Fruit fly (Drosophila melanogaster) whole organism, pupa: Measurements from ENCODE around the gene eIF5B.

ENCODE experiments used
- CG10348 ChIP-seq: fragments of 200-800 bp; sonication (Bioruptor generic); IDR thresholded peaks from 2 replicates; pipeline ENCODE4 v1.3.6; 2022; ENCODE audit warnings: missing biosample characterization, missing genetic modification characterization
- CG12605 ChIP-seq: fragments of 200-800 bp; sonication (Bioruptor generic); IDR thresholded peaks from 2 replicates; pipeline ENCODE4 v1.3.6; 2022; ENCODE audit warnings: missing biosample characterization, missing genetic modification characterization
- CG13204 ChIP-seq: fragments of 200-800 bp; sonication (Bioruptor generic); optimal IDR thresholded peaks from 2 replicates; lab custom pipeline; 2018; ENCODE audit warnings: missing biosample characterization, mild to moderate bottlenecking, missing genetic modification characterization, moderate library complexity
- CG14655 ChIP-seq: fragments of 200-800 bp; sonication (Bioruptor generic); optimal IDR thresholded peaks from 3 replicates; lab custom pipeline; 2017; ENCODE audit warnings: mild to moderate bottlenecking, missing biosample characterization, missing genetic modification reagents, missing genetic modification characterization
- CG15710 ChIP-seq: fragments of 200-800 bp; sonication (Bioruptor generic); optimal IDR thresholded peaks from 2 replicates; lab custom pipeline; 2018; ENCODE audit warnings: missing biosample characterization, mild to moderate bottlenecking, missing genetic modification characterization, moderate library complexity
- CG17806 ChIP-seq: fragments of 200-800 bp; sonication (Bioruptor generic); optimal IDR thresholded peaks from 2 replicates; lab custom pipeline; 2018; ENCODE audit warnings: missing biosample characterization, mild to moderate bottlenecking, missing genetic modification characterization, moderate library complexity
- CG32121 ChIP-seq: fragments of 200-800 bp; sonication (Bioruptor generic); IDR thresholded peaks from 2 replicates; pipeline ENCODE4 v1.3.6; 2022; ENCODE audit warnings: missing biosample characterization, missing genetic modification characterization
- CG34367 ChIP-seq: fragments of 200-800 bp; sonication (Bioruptor generic); optimal IDR thresholded peaks from 2 replicates; lab custom pipeline; 2018; ENCODE audit warnings: missing biosample characterization, mild to moderate bottlenecking, missing genetic modification characterization
- CG4496 ChIP-seq: fragments of 200-800 bp; sonication (Bioruptor generic); IDR thresholded peaks from 3 replicates; pipeline ENCODE4 v1.3.6; 2022; ENCODE audit warnings: missing biosample characterization, missing genetic modification characterization
- CG8159 ChIP-seq: fragments of 200-800 bp; sonication (Bioruptor generic); optimal IDR thresholded peaks from 3 replicates; lab custom pipeline; 2018; ENCODE audit warnings: missing biosample characterization, mild to moderate bottlenecking, missing genetic modification characterization, moderate library complexity
- CG8301 ChIP-seq: fragments of 200-800 bp; sonication (Bioruptor generic); optimal IDR thresholded peaks from 2 replicates; lab custom pipeline; 2018; ENCODE audit warnings: missing biosample characterization, mild to moderate bottlenecking, missing genetic modification characterization
- CG9948 ChIP-seq: fragments of 200-800 bp; sonication (Bioruptor generic); optimal IDR thresholded peaks from 2 replicates; lab custom pipeline; 2018; ENCODE audit warnings: missing biosample characterization, mild to moderate bottlenecking, missing genetic modification characterization, moderate library complexity
- D1 ChIP-seq: fragments of 200-800 bp; sonication (Bioruptor generic); optimal IDR thresholded peaks from 2 replicates; lab custom pipeline; 2018; ENCODE audit warnings: missing biosample characterization, mild to moderate bottlenecking, missing genetic modification characterization, moderate library complexity
- EcR ChIP-seq: fragments of 200-800 bp; sonication (Bioruptor generic); optimal IDR thresholded peaks from 3 replicates; lab custom pipeline; 2019; ENCODE audit warnings: missing biosample characterization, missing genetic modification characterization, mild to moderate bottlenecking, moderate library complexity, missing genetic modification reagents
- Ets98B ChIP-seq: fragments of 200-800 bp; sonication (Bioruptor generic); IDR thresholded peaks from 2 replicates; pipeline ENCODE4 v1.3.6; 2022; ENCODE audit warnings: missing biosample characterization, missing genetic modification characterization
- Pif1A ChIP-seq: fragments of 200-800 bp; sonication (Bioruptor generic); optimal IDR thresholded peaks from 3 replicates; lab custom pipeline; 2016; ENCODE audit warnings: missing biosample characterization, missing genetic modification characterization
- Pif1B ChIP-seq: fragments of 200-800 bp; sonication (Bioruptor generic); optimal IDR thresholded peaks from 3 replicates; lab custom pipeline; 2016; ENCODE audit warnings: missing biosample characterization, missing genetic modification characterization
- Snoo ChIP-seq: fragments of 200-800 bp; sonication (Bioruptor generic); optimal IDR thresholded peaks from 3 replicates; lab custom pipeline; 2017; ENCODE audit warnings: missing biosample characterization, mild to moderate bottlenecking, missing genetic modification characterization, inconsistent platforms
- fd96Ca ChIP-seq: fragments of 200-800 bp; sonication (Bioruptor generic); IDR thresholded peaks from 3 replicates; pipeline ENCODE4 v1.3.6; 2022; ENCODE audit warnings: missing biosample characterization, missing genetic modification characterization
- gl ChIP-seq: fragments of 200-800 bp; sonication (Bioruptor generic); optimal IDR thresholded peaks from 2 replicates; lab custom pipeline; 2018; ENCODE audit warnings: missing biosample characterization, mild to moderate bottlenecking, missing genetic modification characterization
- rn ChIP-seq: fragments of 200-800 bp; sonication (Bioruptor generic); IDR thresholded peaks from 2 replicates; pipeline ENCODE4 v1.3.6; 2022; ENCODE audit warnings: missing biosample characterization, missing genetic modification characterization

Gene eIF5B

dm6 chr3L:3460402-3461027 lies at the start of gene eIF5B:
TSS of gene eIF5B (minus strand) at chr3L:3460977.
- peak; percentile 80 for TF ChIP-seq Snoo (tag; lab: Kevin White, UChicago)
- TF ChIP-seq CG4496 (GFP tag; lab: Robert Waterston, UW), result peak; percentile 91
- peak; percentile 81 for TF ChIP-seq CG15710 (tag; lab: Kevin White, UChicago)
- TF ChIP-seq gl, result peak; percentile 15
- peak; percentile 75 for TF ChIP-seq EcR (GFP tag; lab: Kevin White, UChicago)
- TF ChIP-seq fd96Ca (GFP tag; lab: Robert Waterston, UW), result peak; percentile 88
- TF ChIP-seq Ets98B (GFP tag; lab: Robert Waterston, UW), result peak; percentile 83
- peak; percentile 81 for TF ChIP-seq CG32121
- no peak for TF ChIP-seq Pif1A (GFP tag; lab: Kevin White, UChicago)
- TF ChIP-seq rn (GFP tag; lab: Robert Waterston, UW), result peak; percentile 70
- TF ChIP-seq CG12605, result peak; percentile 61
- peak; percentile 65 for TF ChIP-seq CG8301 (tag; lab: Kevin White, UChicago)
- TF ChIP-seq CG8159 (tag; lab: Kevin White, UChicago), result peak; percentile 69
- no peak for TF ChIP-seq CG13204 (GFP tag; lab: Kevin White, UChicago)
- peak; percentile 56 for TF ChIP-seq CG17806 (tag; lab: Kevin White, UChicago)
- TF ChIP-seq CG9948 (tag; lab: Kevin White, UChicago), result peak; percentile 67
- TF ChIP-seq CG14655 (GFP tag; lab: Kevin White, UChicago), result peak; percentile 73
- peak; percentile 87 for TF ChIP-seq Pif1B (GFP tag; lab: Kevin White, UChicago)
- TF ChIP-seq D1 (tag; lab: Kevin White, UChicago), result no peak
- TF ChIP-seq CG34367 (tag; lab: Kevin White, UChicago), result peak; percentile 76
- 0 out of 2 replicates have a peak, but pooled peaks have one; percentile 15 for TF ChIP-seq CG10348 (GFP tag; lab: Robert Waterston, UW)

dm6 chr3L:3503248-3503647 lies 42.5 kb upstream of the eIF5B start:
- TF ChIP-seq D1 (tag; lab: Kevin White, UChicago), result no peak
- TF ChIP-seq CG9948 (tag; lab: Kevin White, UChicago), result no peak
- no peak for TF ChIP-seq CG12605
- peak; percentile 25 for TF ChIP-seq CG14655 (GFP tag; lab: Kevin White, UChicago)
- TF ChIP-seq CG13204 (GFP tag; lab: Kevin White, UChicago), result no peak
- no peak for TF ChIP-seq CG10348 (GFP tag; lab: Robert Waterston, UW)

dm6 chr3L:3496593-3496992 lies 35.8 kb upstream of the eIF5B start:
- TF ChIP-seq Pif1A (GFP tag; lab: Kevin White, UChicago) (no peak), Ets98B (GFP tag; lab: Robert Waterston, UW) (no peak), CG34367 (tag; lab: Kevin White, UChicago) (no peak), CG17806 (tag; lab: Kevin White, UChicago) (no peak), CG4496 (GFP tag; lab: Robert Waterston, UW) (0 out of 3 replicates have a peak, but pooled peaks have one; percentile 25), CG14655 (GFP tag; lab: Kevin White, UChicago) (peak; percentile 35), CG15710 (tag; lab: Kevin White, UChicago) (peak; percentile 21), EcR (GFP tag; lab: Kevin White, UChicago) (no peak), CG8159 (tag; lab: Kevin White, UChicago) (peak; percentile 8), fd96Ca (GFP tag; lab: Robert Waterston, UW) (no peak), CG8301 (tag; lab: Kevin White, UChicago) (peak; percentile 5), CG12605 (no peak), rn (GFP tag; lab: Robert Waterston, UW) (no peak), gl (no peak), D1 (tag; lab: Kevin White, UChicago) (no peak), Snoo (tag; lab: Kevin White, UChicago) (no peak), CG10348 (GFP tag; lab: Robert Waterston, UW) (no peak), CG13204 (GFP tag; lab: Kevin White, UChicago) (no peak), CG9948 (tag; lab: Kevin White, UChicago) (no peak), CG32121 (no peak), Pif1B (GFP tag; lab: Kevin White, UChicago) (no peak)

- TF ChIP-seq CG12605 (no peak), CG13204 (GFP tag; lab: Kevin White, UChicago) (no peak), Pif1A (GFP tag; lab: Kevin White, UChicago) (no peak), Snoo (tag; lab: Kevin White, UChicago) (no peak), CG10348 (GFP tag; lab: Robert Waterston, UW) (no peak), CG34367 (tag; lab: Kevin White, UChicago) (no peak), CG15710 (tag; lab: Kevin White, UChicago) (no peak), CG17806 (tag; lab: Kevin White, UChicago) (no peak), gl (no peak), CG8159 (tag; lab: Kevin White, UChicago) (no peak), Pif1B (GFP tag; lab: Kevin White, UChicago) (no peak), CG32121 (no peak), CG4496 (GFP tag; lab: Robert Waterston, UW) (no peak), Ets98B (GFP tag; lab: Robert Waterston, UW) (no peak), fd96Ca (GFP tag; lab: Robert Waterston, UW) (no peak), rn (GFP tag; lab: Robert Waterston, UW) (no peak), EcR (GFP tag; lab: Kevin White, UChicago) (no peak), CG9948 (tag; lab: Kevin White, UChicago) (no peak), CG14655 (GFP tag; lab: Kevin White, UChicago) (no peak)
Observed at dm6 chr3L:3492116-3492747, 31.5 kb upstream of the eIF5B start.
